Fruit fly (Drosophila melanogaster): Measurements from ENCODE around the gene spn-D.
A peak's percentile ranks its signal among the peaks of the same experiment; 100 is the strongest.

The spn-D gene

dm6 chr3R:27177567-27177966, 12.1 kb downstream of the spn-D start (continued):
- TF ChIP-seq fd85E (GFP tag; optimal IDR thresholded peaks at IDR 0.05) (no peak), CG11902 (GFP tag; optimal IDR thresholded peaks at IDR 0.05) (no peak), CG3032 (tag; optimal IDR thresholded peaks at IDR 0.05) (peak; percentile 54), Eip75B (GFP tag; optimal IDR thresholded peaks at IDR 0.05) (peak; percentile 24), CG8119 (GFP tag; IDR thresholded peaks at IDR 0.05) (no peak), salr (GFP tag; optimal IDR thresholded peaks at IDR 0.05) (peak in 1 of 2 experiments; percentile 14), ss (GFP tag; optimal IDR thresholded peaks at IDR 0.05) (peak; percentile 31 to 76), Sox14 (GFP tag; optimal IDR thresholded peaks at IDR 0.05) (no peak), CG34406 (GFP tag; optimal IDR thresholded peaks at IDR 0.05) (peak; percentile 42), CG6854 (GFP tag; optimal IDR thresholded peaks at IDR 0.05) (peak; percentile 33), Blimp-1 (GFP tag; optimal IDR thresholded peaks at IDR 0.05) (peak; percentile 8), fkh (GFP tag; optimal IDR thresholded peaks at IDR 0.05) (no peak), CG7368 (GFP tag; optimal IDR thresholded peaks at IDR 0.05) (no peak), CG10631 (GFP tag; optimal IDR thresholded peaks at IDR 0.05) (peak; percentile 55)

dm6 chr3R:27178546-27179375, 13.2 kb downstream of the spn-D start:
- peak; percentile 22 for TF ChIP-seq OdsH (GFP tag; optimal IDR thresholded peaks at IDR 0.05)
- no peak for TF ChIP-seq CG7368 (GFP tag; optimal IDR thresholded peaks at IDR 0.05)
- no peak for TF ChIP-seq fd85E (GFP tag; optimal IDR thresholded peaks at IDR 0.05)
- no peak for TF ChIP-seq CG34406 (GFP tag; optimal IDR thresholded peaks at IDR 0.05)
- no peak for TF ChIP-seq Ets21C (GFP tag; optimal IDR thresholded peaks at IDR 0.05)
- no peak for TF ChIP-seq esn (GFP tag; optimal IDR thresholded peaks at IDR 0.05)
- no peak for TF ChIP-seq CG6854 (GFP tag; optimal IDR thresholded peaks at IDR 0.05)
- TF ChIP-seq CG1621 (tag; optimal IDR thresholded peaks at IDR 0.05): peak; percentile 24
- TF ChIP-seq CG3032 (tag; optimal IDR thresholded peaks at IDR 0.05): peak; percentile 62
- TF ChIP-seq svp (GFP tag): no peak
- TF ChIP-seq CG6276 (GFP tag; optimal IDR thresholded peaks at IDR 0.05): no peak
- TF ChIP-seq achi (GFP tag; optimal IDR thresholded peaks at IDR 0.05): peak; percentile 41
- TF ChIP-seq CG3919 (GFP tag; optimal IDR thresholded peaks at IDR 0.05): peak; percentile 48
- no peak for TF ChIP-seq Smox (GFP tag; optimal IDR thresholded peaks at IDR 0.05)
- TF ChIP-seq CG6163 (GFP tag; IDR thresholded peaks at IDR 0.05): peak; percentile 32; the same call in 1 of the 3 replicates
- TF ChIP-seq CG31627 (GFP tag; optimal IDR thresholded peaks at IDR 0.05): no peak
- TF ChIP-seq CG8632 (GFP tag; optimal IDR thresholded peaks at IDR 0.05): no peak
- TF ChIP-seq CG6808 (GFP tag; optimal IDR thresholded peaks at IDR 0.05): peak; percentile 73
- TF ChIP-seq dac (GFP tag; optimal IDR thresholded peaks at IDR 0.05): no peak
- peak; percentile 39 for TF ChIP-seq Sox14 (GFP tag; optimal IDR thresholded peaks at IDR 0.05)
- no peak for TF ChIP-seq CG4318 (GFP tag; optimal IDR thresholded peaks at IDR 0.05)
- no peak for TF ChIP-seq CG16779 (tag; optimal IDR thresholded peaks at IDR 0.05)
- TF ChIP-seq Hr38 (GFP tag; optimal IDR thresholded peaks at IDR 0.05): no peak
- TF ChIP-seq vri (GFP tag; optimal IDR thresholded peaks at IDR 0.05): no peak
- TF ChIP-seq net (GFP tag; optimal IDR thresholded peaks at IDR 0.05): peak; percentile 3
- no peak for TF ChIP-seq Met (GFP tag; optimal IDR thresholded peaks at IDR 0.05)
- peak; percentile 69 for TF ChIP-seq Ets96B (tag; optimal IDR thresholded peaks at IDR 0.05)
- peak; percentile 53 for TF ChIP-seq dsx (GFP tag; optimal IDR thresholded peaks at IDR 0.05; ENCODE audit: poor library complexity, severe bottlenecking)
- TF ChIP-seq CG10669 (GFP tag; optimal IDR thresholded peaks at IDR 0.05): peak; percentile 56
- TF ChIP-seq ss (GFP tag; optimal IDR thresholded peaks at IDR 0.05): peak; percentile 31 to 95
- TF ChIP-seq Sox15 (GFP tag; optimal IDR thresholded peaks at IDR 0.05): no peak
- TF ChIP-seq lz (GFP tag; optimal IDR thresholded peaks at IDR 0.05): no peak
- TF ChIP-seq Blimp-1 (GFP tag; optimal IDR thresholded peaks at IDR 0.05): no peak
- peak; percentile 66 for TF ChIP-seq CG10631 (GFP tag; optimal IDR thresholded peaks at IDR 0.05)
- peak; percentile 26 for TF ChIP-seq pdm3 (GFP tag; optimal IDR thresholded peaks at IDR 0.05)
- peak; percentile 4 to 47 for TF ChIP-seq salr (GFP tag; optimal IDR thresholded peaks at IDR 0.05)
- TF ChIP-seq Eip93F (GFP tag; optimal IDR thresholded peaks at IDR 0.05): no peak
- TF ChIP-seq Eip75B (GFP tag; optimal IDR thresholded peaks at IDR 0.05): peak; percentile 13
- peak; percentile 85 for TF ChIP-seq Eip78C (GFP tag)
- no peak for TF ChIP-seq cyc (GFP tag; optimal IDR thresholded peaks at IDR 0.05)
- TF ChIP-seq acj6 (GFP tag; optimal IDR thresholded peaks at IDR 0.05): peak; percentile 23
- no peak for TF ChIP-seq CG8319 (GFP tag; optimal IDR thresholded peaks at IDR 0.05)
- no peak for TF ChIP-seq CG6792 (GFP tag; optimal IDR thresholded peaks at IDR 0.05)
- TF ChIP-seq fkh (GFP tag; optimal IDR thresholded peaks at IDR 0.05): no peak

Measured in whole organism, prepupa.